Worm (Caenorhabditis elegans) whole organism, L3 larva: Measurements from ENCODE around the gene Y51H4A.22.

Experiments
- ZK546.5 ChIP-seq: sonication (generic microtip); optimal IDR thresholded peaks from 2 replicates; lab custom pipeline; 2017; ENCODE audit warnings: missing biosample characterization, missing genetic modification characterization
- daf-12 ChIP-seq: fragments of 150-350 bp; optimal IDR thresholded peaks from 2 replicates; lab custom pipeline; 2014; ENCODE audit warnings: missing biosample characterization, missing genetic modification reagents, missing genetic modification characterization
- fkh-10 ChIP-seq: sonication (generic microtip); optimal IDR thresholded peaks from 2 replicates; lab custom pipeline; 2017; ENCODE audit warnings: missing biosample characterization, missing genetic modification reagents, missing genetic modification characterization
- nfya-1 ChIP-seq: sonication (generic microtip); optimal IDR thresholded peaks from 2 replicates; lab custom pipeline; 2017; ENCODE audit warnings: missing genetic modification characterization, mild to moderate bottlenecking, missing compliant biosample characterization, antibody characterized with exemption, moderate library complexity; ENCODE audit not compliant: insufficient read depth
- nhr-237 ChIP-seq: fragments of 150-350 bp; optimal IDR thresholded peaks from 2 replicates; lab custom pipeline; 2014; ENCODE audit warnings: missing biosample characterization, missing genetic modification characterization
- nhr-43 ChIP-seq: sonication (generic microtip); optimal IDR thresholded peaks from 2 replicates; lab custom pipeline; 2016; ENCODE audit warnings: mild to moderate bottlenecking, missing genetic modification characterization, missing compliant biosample characterization; ENCODE audit not compliant: poor library complexity, severe bottlenecking
- nhr-77 ChIP-seq: fragments of 150-350 bp; optimal IDR thresholded peaks from 2 replicates; lab custom pipeline; 2014; ENCODE audit warnings: missing biosample characterization, missing genetic modification characterization
- snpc-4 ChIP-seq: fragments of 150-350 bp; optimal IDR thresholded peaks from 2 replicates; lab custom pipeline; 2014; ENCODE audit warnings: missing biosample characterization, missing genetic modification characterization
- unc-39 ChIP-seq: sonication (generic microtip); optimal IDR thresholded peaks from 4 replicates; lab custom pipeline; 2017; ENCODE audit warnings: missing biosample characterization, missing genetic modification characterization

ce11 chrIV:16684224-16684623, 36.3 kb upstream of the Y51H4A.22 start:
- no peak for TF ChIP-seq fkh-10 (GFP tag; lab: Kevin White, UChicago)
- TF ChIP-seq nhr-77 (tag; lab: Kevin White, UChicago): no peak
- TF ChIP-seq unc-39: no peak
- TF ChIP-seq daf-12 (tag; lab: Kevin White, UChicago): no peak
- TF ChIP-seq ZK546.5 (tag; lab: Kevin White, UChicago): no peak
- TF ChIP-seq snpc-4: peak; percentile 46
- TF ChIP-seq nhr-237 (tag; lab: Kevin White, UChicago): no peak
- TF ChIP-seq nfya-1 (tag; lab: Kevin White, UChicago): no peak
- TF ChIP-seq nhr-43 (tag; lab: Kevin White, UChicago): no peak
